Fruit fly (Drosophila melanogaster): Measurements from ENCODE around the gene Pde1c.

Gene Pde1c

dm6 chr2L:11958729-11959128 lies 30.4 kb upstream of the Pde1c start:
- TF ChIP-seq h (optimal IDR thresholded peaks at IDR 0.05), result no peak
- TF ChIP-seq insv (optimal IDR thresholded peaks at IDR 0.05), result no peak
- no peak for TF ChIP-seq Sin3A (optimal IDR thresholded peaks at IDR 0.05)
- no peak for TF ChIP-seq Myc (optimal IDR thresholded peaks at IDR 0.05)
- TF ChIP-seq psq (optimal IDR thresholded peaks at IDR 0.05), result no peak
- TF ChIP-seq ttk (optimal IDR thresholded peaks at IDR 0.05), result no peak

- TF ChIP-seq ttk (optimal IDR thresholded peaks at IDR 0.05) (no peak), psq (optimal IDR thresholded peaks at IDR 0.05) (no peak), h (optimal IDR thresholded peaks at IDR 0.05) (no peak), Sin3A (optimal IDR thresholded peaks at IDR 0.05) (no peak), Myc (optimal IDR thresholded peaks at IDR 0.05) (no peak), insv (optimal IDR thresholded peaks at IDR 0.05) (no peak)
Observed at dm6 chr2L:11955839-11956238, 27.5 kb upstream of the Pde1c start.

- TF ChIP-seq h (optimal IDR thresholded peaks at IDR 0.05), result no peak
Observed at dm6 chr2L:11949917-11950316, 21.5 kb upstream of the Pde1c start.

DNA sequence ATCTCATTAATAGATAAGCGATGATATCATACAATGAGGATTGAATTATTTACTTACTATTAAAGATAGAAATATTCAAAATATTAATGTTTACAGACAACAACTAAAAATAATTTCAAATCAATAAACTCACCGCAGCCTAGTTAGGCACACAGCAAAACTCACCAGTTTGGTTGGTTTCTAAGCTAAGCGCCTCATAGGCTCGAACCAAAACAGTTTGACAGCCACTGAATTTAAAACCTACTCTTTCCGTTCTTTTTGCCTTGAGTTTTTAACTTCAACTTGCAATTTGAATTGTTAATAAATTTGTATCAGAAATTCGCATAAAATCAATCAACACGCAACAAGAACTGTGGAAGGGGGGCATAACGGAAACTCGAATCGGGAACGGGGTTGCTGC lies 20.1 kb upstream of the Pde1c start:
- TF ChIP-seq Myc (optimal IDR thresholded peaks at IDR 0.05) (no peak), h (optimal IDR thresholded peaks at IDR 0.05) (no peak), psq (optimal IDR thresholded peaks at IDR 0.05) (no peak), Sin3A (optimal IDR thresholded peaks at IDR 0.05) (no peak), insv (optimal IDR thresholded peaks at IDR 0.05) (no peak), ttk (optimal IDR thresholded peaks at IDR 0.05) (no peak)

DNA sequence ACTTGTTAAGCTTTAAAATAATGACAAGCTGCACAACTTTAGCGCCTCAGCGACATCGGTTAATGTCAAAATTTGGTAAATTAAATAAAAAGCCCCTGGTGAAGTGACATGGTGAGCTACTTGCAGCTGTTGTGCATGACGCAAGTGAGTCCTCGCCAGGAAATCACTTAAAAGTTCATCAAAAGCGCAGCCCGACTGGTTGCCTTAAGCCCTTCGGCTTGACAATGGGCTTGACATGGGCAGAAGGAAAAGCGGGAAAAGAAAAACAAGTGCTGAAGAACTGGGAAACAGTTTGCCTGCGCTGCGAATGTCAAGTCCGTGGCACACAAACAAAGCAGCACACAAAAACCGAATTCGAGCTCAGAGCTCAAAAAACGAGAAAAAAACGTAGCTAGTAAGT lies 19.3 kb upstream of the Pde1c start, which contains the start of gene CG16964:
Gene CG16964, plus strand, starts transcription at position 301 of the 400 bp plus-strand sequence.
- TF ChIP-seq Sin3A (optimal IDR thresholded peaks at IDR 0.05) (no peak), insv (optimal IDR thresholded peaks at IDR 0.05) (no peak), psq (optimal IDR thresholded peaks at IDR 0.05) (no peak), h (optimal IDR thresholded peaks at IDR 0.05) (no peak), Myc (optimal IDR thresholded peaks at IDR 0.05) (no peak), ttk (optimal IDR thresholded peaks at IDR 0.05) (no peak)

DNA sequence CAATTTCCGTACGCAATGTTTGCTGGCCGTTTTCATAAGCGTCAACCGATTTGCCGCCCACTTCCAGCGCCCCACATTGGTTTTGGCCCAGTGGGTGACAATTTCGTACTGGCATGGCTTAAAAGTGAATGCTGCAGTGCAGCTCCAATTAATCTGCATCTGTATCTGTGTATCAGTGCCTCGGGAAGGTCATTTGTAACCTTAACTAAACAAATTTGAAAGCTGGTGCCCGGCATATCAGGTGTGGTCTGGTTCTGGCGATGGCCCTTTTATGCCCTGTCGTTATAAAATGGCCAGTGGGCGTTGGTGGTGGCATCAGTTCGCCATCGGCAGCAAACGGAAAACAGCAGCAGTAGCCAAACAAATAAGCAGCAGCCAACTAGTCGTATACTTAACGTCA lies 15.5 kb upstream of the Pde1c start, which contains the start of gene Crys:
Gene Crys, plus strand, starts transcription at position 301 of the 400 bp plus-strand sequence.
- TF ChIP-seq Myc (optimal IDR thresholded peaks at IDR 0.05) (no peak), insv (optimal IDR thresholded peaks at IDR 0.05) (no peak), Sin3A (optimal IDR thresholded peaks at IDR 0.05) (no peak), psq (optimal IDR thresholded peaks at IDR 0.05) (no peak), ttk (optimal IDR thresholded peaks at IDR 0.05) (no peak), h (optimal IDR thresholded peaks at IDR 0.05) (no peak)

DNA sequence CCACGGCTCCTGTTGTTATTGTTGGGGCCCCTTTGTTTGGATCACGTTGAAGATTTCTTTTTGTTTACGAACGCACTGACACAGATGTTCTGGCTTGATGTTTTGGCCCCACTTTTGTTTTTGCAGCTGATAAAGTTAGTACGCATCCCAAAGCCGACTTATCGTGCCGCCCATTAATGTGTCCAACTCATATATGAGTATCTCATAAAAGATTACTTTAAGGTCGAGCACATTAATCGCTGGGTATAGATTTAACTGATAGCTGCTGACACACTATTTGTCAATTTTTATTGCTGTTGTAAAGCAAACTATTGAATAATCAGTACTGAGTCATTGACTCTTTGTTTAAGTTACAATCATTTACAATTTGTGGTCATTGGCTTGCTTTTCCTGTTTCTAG lies 14.5 kb upstream of the Pde1c start:
- TF ChIP-seq Sin3A (optimal IDR thresholded peaks at IDR 0.05) (no peak), insv (optimal IDR thresholded peaks at IDR 0.05) (no peak), Myc (optimal IDR thresholded peaks at IDR 0.05) (no peak), h (optimal IDR thresholded peaks at IDR 0.05) (no peak), ttk (optimal IDR thresholded peaks at IDR 0.05) (no peak), psq (optimal IDR thresholded peaks at IDR 0.05) (no peak)

dm6 chr2L:11942265-11942664 lies 13.9 kb upstream of the Pde1c start:
- TF ChIP-seq Sin3A (optimal IDR thresholded peaks at IDR 0.05) (no peak), psq (optimal IDR thresholded peaks at IDR 0.05) (no peak)

DNA sequence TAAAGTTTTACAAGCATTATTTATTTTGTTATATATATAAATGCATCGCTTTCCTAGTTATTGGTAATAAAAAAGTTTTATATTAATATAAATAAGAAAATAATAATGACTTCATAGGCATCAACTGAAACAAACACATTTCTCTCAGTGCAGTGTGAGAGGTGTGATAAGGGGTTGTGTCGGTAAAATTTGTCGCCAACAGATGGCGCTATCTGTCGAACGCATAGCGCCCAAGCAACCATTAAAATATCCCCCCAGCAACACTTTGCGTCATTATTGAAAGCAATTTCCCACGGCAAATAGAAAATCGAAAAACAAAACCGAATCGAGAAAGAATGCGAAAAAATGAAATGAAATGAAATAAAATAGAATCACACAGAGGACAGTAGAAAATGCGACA lies 12.2 kb upstream of the Pde1c start:
- TF ChIP-seq h (optimal IDR thresholded peaks at IDR 0.05) (no peak), ttk (optimal IDR thresholded peaks at IDR 0.05) (no peak), psq (optimal IDR thresholded peaks at IDR 0.05) (no peak), Myc (optimal IDR thresholded peaks at IDR 0.05) (no peak), insv (optimal IDR thresholded peaks at IDR 0.05) (no peak), Sin3A (optimal IDR thresholded peaks at IDR 0.05) (no peak)

DNA sequence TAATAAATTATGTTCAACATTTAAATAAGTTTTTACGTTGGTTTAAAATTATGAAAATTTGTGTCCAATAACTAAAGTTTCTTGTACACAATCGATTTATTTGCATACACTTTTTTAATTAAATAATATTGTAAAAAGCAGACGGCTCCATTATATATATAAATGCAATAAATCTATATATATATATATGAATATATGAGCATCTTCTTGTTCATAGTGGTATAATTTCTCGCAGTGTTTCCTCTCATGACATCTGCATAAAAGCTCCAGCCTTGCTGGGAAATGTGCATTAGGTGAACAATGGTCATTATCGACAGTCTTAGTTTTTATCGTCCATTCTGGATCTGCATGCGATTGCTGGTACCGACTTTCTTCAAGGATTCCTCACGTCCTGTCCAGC lies 9.3 kb upstream of the Pde1c start, which contains the start of gene Or33c:
Gene Or33c, plus strand, starts transcription at position 301 of the 400 bp plus-strand sequence.
- no peak for TF ChIP-seq ttk (optimal IDR thresholded peaks at IDR 0.05)
- TF ChIP-seq h (optimal IDR thresholded peaks at IDR 0.05), result no peak
- TF ChIP-seq Myc (optimal IDR thresholded peaks at IDR 0.05), result no peak
- no peak for TF ChIP-seq psq (optimal IDR thresholded peaks at IDR 0.05)
- TF ChIP-seq insv (optimal IDR thresholded peaks at IDR 0.05), result no peak
- TF ChIP-seq Sin3A (optimal IDR thresholded peaks at IDR 0.05), result no peak

DNA sequence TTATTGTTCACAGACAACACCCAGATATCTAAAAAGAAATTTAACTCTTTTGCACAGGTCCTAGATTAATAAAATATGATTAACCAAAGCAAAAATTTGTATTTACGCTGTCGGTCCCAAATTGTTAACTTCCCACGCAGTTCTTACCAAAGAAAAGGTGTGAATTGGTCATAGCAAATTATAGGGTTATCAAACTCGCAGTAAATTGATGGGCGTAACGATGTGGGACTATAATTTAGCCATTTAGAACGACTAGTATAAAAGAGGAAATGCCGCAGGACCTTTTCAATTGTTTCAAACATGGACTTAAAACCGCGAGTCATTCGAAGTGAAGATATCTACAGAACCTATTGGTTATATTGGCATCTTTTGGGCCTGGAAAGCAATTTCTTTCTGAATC lies 7.5 kb upstream of the Pde1c start, which contains the start of gene Or33b:
Gene Or33b, plus strand, starts transcription at position 301 of the 400 bp plus-strand sequence.
- TF ChIP-seq insv (optimal IDR thresholded peaks at IDR 0.05) (no peak), ttk (optimal IDR thresholded peaks at IDR 0.05) (no peak), h (optimal IDR thresholded peaks at IDR 0.05) (no peak), Sin3A (optimal IDR thresholded peaks at IDR 0.05) (no peak), psq (optimal IDR thresholded peaks at IDR 0.05) (no peak), Myc (optimal IDR thresholded peaks at IDR 0.05) (no peak)

- TF ChIP-seq psq (optimal IDR thresholded peaks at IDR 0.05) (no peak), ttk (optimal IDR thresholded peaks at IDR 0.05) (no peak), Sin3A (optimal IDR thresholded peaks at IDR 0.05) (no peak), Myc (optimal IDR thresholded peaks at IDR 0.05) (no peak)
Observed at dm6 chr2L:11934205-11934604, 5.8 kb upstream of the Pde1c start, which contains the start of gene Or33a. TSS of gene Or33a (plus strand) at chr2L:11934505.

- TF ChIP-seq h (optimal IDR thresholded peaks at IDR 0.05), result no peak
- TF ChIP-seq ttk (optimal IDR thresholded peaks at IDR 0.05), result no peak
- TF ChIP-seq Myc (optimal IDR thresholded peaks at IDR 0.05), result no peak
- TF ChIP-seq insv (optimal IDR thresholded peaks at IDR 0.05), result no peak
- no peak for TF ChIP-seq Sin3A (optimal IDR thresholded peaks at IDR 0.05)
- TF ChIP-seq psq (optimal IDR thresholded peaks at IDR 0.05), result no peak
Observed at dm6 chr2L:11931603-11932002, 3.2 kb upstream of the Pde1c start.
